Worm (Caenorhabditis elegans): ENCODE data around the gene C50E10.2.

The C50E10.2 gene

DNA sequence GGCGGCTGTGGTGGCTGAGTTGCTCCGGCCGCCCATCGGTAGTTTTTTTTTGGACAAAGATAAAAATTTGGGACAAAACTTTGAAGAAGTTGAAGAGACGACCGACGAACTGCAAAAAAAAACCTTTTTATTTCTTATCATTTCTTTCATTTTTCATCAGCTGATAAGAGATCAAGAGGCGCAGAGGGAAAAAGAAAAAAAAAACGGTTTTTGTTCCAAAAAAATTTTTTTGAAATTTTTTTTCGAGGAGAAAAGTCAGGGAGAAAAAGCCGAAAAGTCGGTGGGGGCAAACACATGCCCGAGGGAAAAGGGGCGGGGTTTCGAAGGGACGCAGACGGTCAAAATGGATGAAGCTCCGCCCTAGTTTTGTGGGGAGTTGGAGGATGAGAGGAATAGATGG lies 42.6 kb upstream of the C50E10.2 start, which contains the start of gene ras-1 (continued):
- TF ChIP-seq ztf-25 (GFP tag; IDR thresholded peaks at IDR 0.05) (no peak), snpc-1.3 (tag; optimal IDR thresholded peaks at IDR 0.05; ENCODE audit: insufficient read depth) (no peak), sptf-2 (GFP tag; optimal IDR thresholded peaks at IDR 0.05) (no peak), ztf-26 (tag; optimal IDR thresholded peaks at IDR 0.05) (no peak), ZK185.1 (tag; optimal IDR thresholded peaks at IDR 0.05; ENCODE audit: poor library complexity, severe bottlenecking) (no peak)

- TF ChIP-seq athp-1 (tag; optimal IDR thresholded peaks at IDR 0.05) (no peak), lir-1 (GFP tag; conservative IDR thresholded peaks at IDR 0.05) (no peak), ztf-6 (GFP tag; IDR thresholded peaks at IDR 0.05) (no peak), ama-1 (optimal IDR thresholded peaks at IDR 0.05) (no peak), ama-1 (GFP tag; optimal IDR thresholded peaks at IDR 0.05) (no peak), him-1 (tag; optimal IDR thresholded peaks at IDR 0.05) (no peak), nfya-1 (tag; optimal IDR thresholded peaks at IDR 0.05; ENCODE audit: borderline replicate concordance, insufficient read depth) (no peak)
Measured at ce11 chrII:12350737-12351275, 41.3 kb upstream of the C50E10.2 start.

- TF ChIP-seq ceh-79 (tag; optimal IDR thresholded peaks at IDR 0.05) (no peak), nhr-80 (tag; optimal IDR thresholded peaks at IDR 0.05) (peak; percentile 45), C17E4.6 (GFP tag; IDR thresholded peaks at IDR 0.05) (no peak), Y53G8AR.9 (GFP tag; conservative IDR thresholded peaks at IDR 0.05) (no peak), bed-2 (GFP tag; IDR thresholded peaks at IDR 0.05) (no peak), mcd-1 (GFP tag; IDR thresholded peaks at IDR 0.05) (no peak), cebp-1 (GFP tag; IDR thresholded peaks at IDR 0.05) (no peak), cebp-1 (tag; optimal IDR thresholded peaks at IDR 0.05) (peak; percentile 4)
Measured at ce11 chrII:12349866-12350265, 40.4 kb upstream of the C50E10.2 start.

DNA sequence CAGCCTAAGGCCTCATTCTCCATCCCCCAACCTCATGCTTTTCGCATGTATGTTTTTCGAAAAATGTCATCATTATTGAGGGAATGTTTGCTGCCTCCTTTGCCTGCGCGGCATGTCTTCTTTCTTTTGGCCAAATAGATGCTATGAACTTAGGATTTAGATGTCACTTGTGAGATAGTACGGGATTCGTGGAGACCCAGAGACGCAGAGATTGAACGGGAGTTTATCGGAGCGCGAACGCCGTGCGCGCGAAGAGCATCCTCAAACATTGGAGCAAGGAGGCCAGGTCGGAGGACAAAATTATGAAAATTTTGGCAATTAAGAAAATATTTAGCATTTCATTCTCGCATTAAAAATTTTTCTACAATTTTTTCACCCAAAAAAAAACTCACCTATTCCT lies 39.4 kb upstream of the C50E10.2 start:
- TF ChIP-seq hmg-1.2 (GFP tag; IDR thresholded peaks at IDR 0.05) (peak; percentile 72), B0336.3 (GFP tag; IDR thresholded peaks at IDR 0.05) (no peak)

ce11 chrII:12346289-12346989 lies 36.9 kb upstream of the C50E10.2 start:
- no peak for TF ChIP-seq B0035.1 (tag; optimal IDR thresholded peaks at IDR 0.05)
- no peak for TF ChIP-seq F22D6.2 (tag; optimal IDR thresholded peaks at IDR 0.05)
- TF ChIP-seq die-1 (tag; optimal IDR thresholded peaks at IDR 0.05): no peak
- no peak for TF ChIP-seq B0336.3 (GFP tag; IDR thresholded peaks at IDR 0.05)
- TF ChIP-seq hlh-12 (tag; optimal IDR thresholded peaks at IDR 0.05): no peak
- no peak for TF ChIP-seq sdz-38 (tag; optimal IDR thresholded peaks at IDR 0.05)
- TF ChIP-seq snpc-3.4 (tag; optimal IDR thresholded peaks at IDR 0.05): no peak
- TF ChIP-seq lin-40 (tag; optimal IDR thresholded peaks at IDR 0.05): no peak
- no peak for TF ChIP-seq hrde-1 (tag; optimal IDR thresholded peaks at IDR 0.05; ENCODE audit: borderline replicate concordance)
- no peak for TF ChIP-seq mes-4 (tag; optimal IDR thresholded peaks at IDR 0.05)
- TF ChIP-seq zfh-2 (GFP tag; conservative IDR thresholded peaks at IDR 0.05): no peak
- TF ChIP-seq ztf-22 (GFP tag; optimal IDR thresholded peaks at IDR 0.05): no peak
- no peak for TF ChIP-seq ceh-58 (GFP tag; IDR thresholded peaks at IDR 0.05)
- TF ChIP-seq lsy-27 (tag; optimal IDR thresholded peaks at IDR 0.05; ENCODE audit: borderline replicate concordance, insufficient read depth): no peak
- TF ChIP-seq bed-1 (GFP tag; IDR thresholded peaks at IDR 0.05): no peak
- TF ChIP-seq F57A8.1 (GFP tag; optimal IDR thresholded peaks at IDR 0.05): no peak
- no peak for TF ChIP-seq F55B11.4 (tag; optimal IDR thresholded peaks at IDR 0.05; ENCODE audit: borderline replicate concordance, insufficient read depth)
- no peak for TF ChIP-seq ztf-28 (GFP tag; IDR thresholded peaks at IDR 0.05)
- no peak for TF ChIP-seq let-526 (GFP tag; IDR thresholded peaks at IDR 0.05)
- TF ChIP-seq athp-1 (tag; optimal IDR thresholded peaks at IDR 0.05): no peak

Measured in whole organism, young adult.